Worm (Caenorhabditis elegans): ENCODE results near the gene T21C12.4.

The T21C12.4 gene

DNA sequence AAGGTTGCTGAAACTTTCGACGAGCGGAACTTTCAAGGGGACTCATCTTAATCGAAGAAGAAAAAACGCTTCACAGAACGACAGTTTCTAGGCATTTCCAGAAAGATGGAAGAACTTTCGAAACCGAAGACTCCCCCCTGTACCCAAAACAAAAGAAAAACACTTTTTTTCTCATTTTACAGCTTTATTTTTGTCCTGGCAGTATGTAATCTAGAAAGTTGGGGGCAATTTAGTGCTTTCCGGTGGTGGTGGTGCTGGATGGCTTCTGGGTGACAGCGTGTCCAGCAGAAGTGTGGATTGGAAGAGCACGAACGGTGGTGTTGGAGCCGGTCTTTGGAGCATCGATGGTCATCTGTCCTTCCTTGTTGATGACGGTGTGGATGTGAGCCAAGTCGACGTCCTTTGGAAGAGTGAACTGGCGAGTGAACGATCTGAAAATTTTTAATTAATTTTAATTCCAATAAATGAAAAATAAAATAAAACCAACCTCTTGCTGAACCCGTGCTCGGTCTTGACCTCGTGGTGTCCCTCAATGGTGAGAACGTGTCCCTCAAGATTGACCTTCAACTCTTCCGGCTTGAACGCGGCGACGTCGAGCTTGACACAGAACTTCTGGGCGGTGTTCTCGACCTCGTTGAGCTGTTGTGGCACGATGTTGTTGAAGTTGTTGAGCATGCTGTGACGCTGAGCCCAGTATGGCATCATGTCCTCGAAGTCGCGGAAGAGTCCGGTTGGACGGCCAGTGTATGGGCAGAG is 51.7 kb downstream of the T21C12.4 start (continued):
- TF ChIP-seq attf-4 (tag; optimal IDR thresholded peaks at IDR 0.05): no peak
- no peak for TF ChIP-seq ceh-32 (tag; optimal IDR thresholded peaks at IDR 0.05; ENCODE audit: poor library complexity)
- TF ChIP-seq spr-3 (GFP tag; optimal IDR thresholded peaks at IDR 0.05): no peak
- no peak for TF ChIP-seq nhr-10 (tag; optimal IDR thresholded peaks at IDR 0.05)
- no peak for TF ChIP-seq zag-1 (tag; optimal IDR thresholded peaks at IDR 0.05)
- TF ChIP-seq aha-1 (tag): no peak
- peak; percentile 79 for TF ChIP-seq lin-38 (GFP tag; IDR thresholded peaks at IDR 0.05)
- TF ChIP-seq daf-19 (GFP tag; conservative IDR thresholded peaks at IDR 0.05): 0 out of 2 replicates have a peak, but pooled peaks have one; percentile 7
- TF ChIP-seq daf-16 (GFP tag; optimal IDR thresholded peaks at IDR 0.05): no peak
- TF ChIP-seq daf-16 (tag; optimal IDR thresholded peaks at IDR 0.05): no peak
- TF ChIP-seq F10B5.3 (tag; optimal IDR thresholded peaks at IDR 0.05): no peak
- TF ChIP-seq Y48G9A.11 (GFP tag; IDR thresholded peaks at IDR 0.05): no peak
- no peak for TF ChIP-seq nhr-41 (GFP tag; IDR thresholded peaks at IDR 0.05)
- TF ChIP-seq duxl-1 (tag; optimal IDR thresholded peaks at IDR 0.05; ENCODE audit: poor library complexity): no peak
- TF ChIP-seq fos-1 (tag; optimal IDR thresholded peaks at IDR 0.05): no peak
- TF ChIP-seq F44E2.7 (GFP tag; IDR thresholded peaks at IDR 0.05): no peak; the same call in 1 of the 2 replicates
- TF ChIP-seq nhr-102 (tag; optimal IDR thresholded peaks at IDR 0.05): no peak
- TF ChIP-seq zfp-3 (GFP tag; conservative IDR thresholded peaks at IDR 0.05): no peak
- no peak for TF ChIP-seq aly-2 (tag; optimal IDR thresholded peaks at IDR 0.05)
- peak; percentile 20; the same call in 1 of the 2 replicates for TF ChIP-seq egl-43 (GFP tag; IDR thresholded peaks at IDR 0.05)
- no peak for TF ChIP-seq lim-7 (GFP tag; IDR thresholded peaks at IDR 0.05)
- TF ChIP-seq set-16 (GFP tag; IDR thresholded peaks at IDR 0.05): peak; percentile 33; the same call in 1 of the 2 replicates
- TF ChIP-seq Y5F2A.4 (GFP tag; optimal IDR thresholded peaks at IDR 0.05): peak; percentile 1
- TF ChIP-seq cey-2 (tag; optimal IDR thresholded peaks at IDR 0.05; ENCODE audit: borderline replicate concordance, insufficient read depth): no peak
- TF ChIP-seq nhr-6 (tag; optimal IDR thresholded peaks at IDR 0.05): no peak
- no peak for TF ChIP-seq saeg-2 (GFP tag; IDR thresholded peaks at IDR 0.05)
- no peak for TF ChIP-seq zip-11 (GFP tag; IDR thresholded peaks at IDR 0.05)
- TF ChIP-seq hmg-1.1 (GFP tag; IDR thresholded peaks at IDR 0.05): no peak
- no peak for TF ChIP-seq vab-7 (GFP tag; IDR thresholded peaks at IDR 0.05)
- peak; percentile 26 for TF ChIP-seq gei-8 (GFP tag; optimal IDR thresholded peaks at IDR 0.05)
- TF ChIP-seq daf-8 (GFP tag; IDR thresholded peaks at IDR 0.05): no peak
- no peak for TF ChIP-seq mxl-3 (GFP tag; optimal IDR thresholded peaks at IDR 0.05)
- no peak for TF ChIP-seq lin-1 (GFP tag; IDR thresholded peaks at IDR 0.05)
- TF ChIP-seq ceh-44 (GFP tag; IDR thresholded peaks at IDR 0.05): no peak
- TF ChIP-seq dmd-6 (GFP tag; IDR thresholded peaks at IDR 0.05): no peak

DNA sequence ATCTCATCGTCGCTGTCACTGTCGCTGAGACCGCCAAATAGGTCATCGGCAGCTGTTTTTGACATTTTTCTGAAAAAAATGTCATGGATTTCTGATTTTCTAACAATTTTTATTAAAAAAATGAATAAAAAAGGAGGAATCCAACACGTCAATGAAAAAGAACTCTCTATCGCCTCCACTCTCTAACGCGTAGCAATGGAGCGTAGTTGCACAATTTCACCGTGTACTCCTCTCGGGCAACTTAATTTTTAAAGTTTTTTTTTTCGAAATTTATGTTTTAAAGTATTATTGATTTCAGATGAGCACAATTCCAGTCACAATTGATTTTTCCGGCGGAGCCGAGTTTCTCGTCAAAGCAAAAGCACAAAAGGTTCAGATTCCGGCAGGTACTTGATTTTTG is 52.6 kb downstream of the T21C12.4 start, which contains the start of the genes taf-11.3 and urm-1:
Gene taf-11.3 (minus strand): TSS at position 69 of the 400 bp plus-strand sequence.
Gene urm-1 (plus strand): TSS at position 299 of the 400 bp plus-strand sequence.
- TF ChIP-seq hmg-1.1 (GFP tag; IDR thresholded peaks at IDR 0.05): peak; percentile 52
- TF ChIP-seq mdl-1 (tag; optimal IDR thresholded peaks at IDR 0.05): no peak
- no peak for TF ChIP-seq mdt-29 (GFP tag; IDR thresholded peaks at IDR 0.05)
- TF ChIP-seq ceh-44 (GFP tag; IDR thresholded peaks at IDR 0.05): no peak
- TF ChIP-seq ama-1 (optimal IDR thresholded peaks at IDR 0.05): no peak
- no peak for TF ChIP-seq nhr-111 (GFP tag; optimal IDR thresholded peaks at IDR 0.05)
- TF ChIP-seq sdz-12 (GFP tag; optimal IDR thresholded peaks at IDR 0.05): no peak
- no peak for TF ChIP-seq ceh-82 (tag; optimal IDR thresholded peaks at IDR 0.05)
- TF ChIP-seq lin-29 (GFP tag; IDR thresholded peaks at IDR 0.05): no peak
- no peak for TF ChIP-seq attf-4 (tag; optimal IDR thresholded peaks at IDR 0.05)
- TF ChIP-seq fos-1 (tag; optimal IDR thresholded peaks at IDR 0.05): no peak
- peak in 1 of 2 experiments; percentile 93 for TF ChIP-seq lsy-2 (tag; optimal IDR thresholded peaks at IDR 0.05)
- TF ChIP-seq pha-4 (GFP tag; IDR thresholded peaks at IDR 0.05): no peak
- TF ChIP-seq pha-4 (tag; optimal IDR thresholded peaks at IDR 0.05): peak; percentile 79
- no peak for TF ChIP-seq dmd-6 (GFP tag; IDR thresholded peaks at IDR 0.05)
- no peak for TF ChIP-seq lim-7 (GFP tag; IDR thresholded peaks at IDR 0.05)
- TF ChIP-seq tag-97 (GFP tag; IDR thresholded peaks at IDR 0.05): no peak
- no peak for TF ChIP-seq fkh-10 (GFP tag; optimal IDR thresholded peaks at IDR 0.05)
- no peak for TF ChIP-seq nhr-11 (tag; optimal IDR thresholded peaks at IDR 0.05)
- TF ChIP-seq mxl-3 (GFP tag; optimal IDR thresholded peaks at IDR 0.05): no peak
- TF ChIP-seq unc-39 (tag; optimal IDR thresholded peaks at IDR 0.05): no peak
- no peak for TF ChIP-seq F49E8.2 (tag; optimal IDR thresholded peaks at IDR 0.05; ENCODE audit: borderline replicate concordance)
- peak; percentile 79 for TF ChIP-seq mep-1 (tag; optimal IDR thresholded peaks at IDR 0.05)
- TF ChIP-seq daf-8 (GFP tag; IDR thresholded peaks at IDR 0.05): no peak
